Fruit fly (Drosophila melanogaster): ENCODE results near the gene Xport-A.

The Xport-A gene

dm6 chr3R:19880431-19880939 lies 34.7 kb downstream of the Xport-A start (continued):
- TF ChIP-seq Doc2 (GFP tag; IDR thresholded peaks at IDR 0.05) = no peak
- TF ChIP-seq row (GFP tag; IDR thresholded peaks at IDR 0.05) = peak; percentile 87
- 0 out of 2 replicates have a peak, but pooled peaks have one; percentile 33 for TF ChIP-seq E2f1 (GFP tag; IDR thresholded peaks at IDR 0.05)
- TF ChIP-seq CG9609 (GFP tag; optimal IDR thresholded peaks at IDR 0.05) = peak; percentile 20
- TF ChIP-seq pnt (GFP tag; optimal IDR thresholded peaks at IDR 0.05) = peak; percentile 1
- TF ChIP-seq ind (GFP tag; optimal IDR thresholded peaks at IDR 0.05) = peak; percentile 41
- peak; percentile 48; the same call in 1 of the 3 replicates for TF ChIP-seq Dbx (GFP tag; IDR thresholded peaks at IDR 0.05)
- peak; percentile 32 to 38 for TF ChIP-seq dpn (GFP tag; optimal IDR thresholded peaks at IDR 0.05)
- TF ChIP-seq pan (optimal IDR thresholded peaks at IDR 0.05) = no peak
- peak in 1 of 2 experiments; percentile 44 for TF ChIP-seq pan (GFP tag; optimal IDR thresholded peaks at IDR 0.05 in 1 of 2, IDR thresholded peaks at IDR 0.05 in 1 of 2)
- no peak for TF ChIP-seq CG8281 (tag; optimal IDR thresholded peaks at IDR 0.05)
- no peak for TF ChIP-seq CG14965 (GFP tag; optimal IDR thresholded peaks at IDR 0.05; ENCODE audit: borderline replicate concordance)
- no peak for TF ChIP-seq slou (GFP tag; optimal IDR thresholded peaks at IDR 0.05)
- no peak for TF ChIP-seq yki (optimal IDR thresholded peaks at IDR 0.05)
- no peak for TF ChIP-seq ap (GFP tag; IDR thresholded peaks at IDR 0.05)
- no peak for TF ChIP-seq bowl (GFP tag; IDR thresholded peaks at IDR 0.05)
- TF ChIP-seq nerfin-2 (GFP tag; IDR thresholded peaks at IDR 0.05; ENCODE audit: partially characterized antibody) = no peak
- TF ChIP-seq Nf-YB (GFP tag; optimal IDR thresholded peaks at IDR 0.05) = peak; percentile 38
- TF ChIP-seq fd102C (GFP tag; optimal IDR thresholded peaks at IDR 0.05) = no peak
- TF ChIP-seq Dp (GFP tag; optimal IDR thresholded peaks at IDR 0.05) = no peak
- peak; percentile 56 for TF ChIP-seq CG6813 (GFP tag; optimal IDR thresholded peaks at IDR 0.05)
- peak; percentile 44 for TF ChIP-seq exex (tag; optimal IDR thresholded peaks at IDR 0.05)
- no peak for TF ChIP-seq insv (GFP tag; optimal IDR thresholded peaks at IDR 0.05)
- TF ChIP-seq CG12942 (GFP tag; optimal IDR thresholded peaks at IDR 0.05) = no peak
- no peak for TF ChIP-seq Taf1 (GFP tag; IDR thresholded peaks at IDR 0.05)
- TF ChIP-seq CG3726 (GFP tag; IDR thresholded peaks at IDR 0.05) = no peak
- peak; percentile 28 for TF ChIP-seq CG14710 (tag; optimal IDR thresholded peaks at IDR 0.05)
- peak; percentile 58 for TF ChIP-seq Side (GFP tag; optimal IDR thresholded peaks at IDR 0.05)
- TF ChIP-seq CG11398 (GFP tag; optimal IDR thresholded peaks at IDR 0.05) = no peak
- peak in 1 of 2 experiments; percentile 71 for TF ChIP-seq Eip74EF (GFP tag; optimal IDR thresholded peaks at IDR 0.05)
- TF ChIP-seq CG33213 (GFP tag; optimal IDR thresholded peaks at IDR 0.05) = no peak
- TF ChIP-seq run (tag; optimal IDR thresholded peaks at IDR 0.05) = peak; percentile 20
- peak; percentile 21 for TF ChIP-seq tin (GFP tag; optimal IDR thresholded peaks at IDR 0.05)
- peak; percentile 11 for TF ChIP-seq tx (GFP tag; optimal IDR thresholded peaks at IDR 0.05)
- peak; percentile 38 for TF ChIP-seq Ssrp (tag; optimal IDR thresholded peaks at IDR 0.05)
- TF ChIP-seq Aef1 (GFP tag; IDR thresholded peaks at IDR 0.05) = peak; percentile 63; the same call in 2 of the 3 replicates
- no peak for TF ChIP-seq prd (optimal IDR thresholded peaks at IDR 0.05)
- TF ChIP-seq prd (GFP tag; IDR thresholded peaks at IDR 0.05) = peak; percentile 20; the same call in 1 of the 3 replicates
- peak; percentile 44; the same call in 2 of the 3 replicates for TF ChIP-seq CG14050 (GFP tag; IDR thresholded peaks at IDR 0.05)
- no peak for TF ChIP-seq HmgD (GFP tag; optimal IDR thresholded peaks at IDR 0.05)
- no peak for TF ChIP-seq Usf (GFP tag; optimal IDR thresholded peaks at IDR 0.05)
- TF ChIP-seq tna (GFP tag; IDR thresholded peaks at IDR 0.05; ENCODE audit: partially characterized antibody) = no peak
- no peak for TF ChIP-seq gsb (GFP tag; IDR thresholded peaks at IDR 0.05)
- TF ChIP-seq Med (GFP tag) = peak; percentile 88
- TF ChIP-seq PHDP (tag; optimal IDR thresholded peaks at IDR 0.05) = peak; percentile 59
- TF ChIP-seq bbx (GFP tag; IDR thresholded peaks at IDR 0.05; ENCODE audit: partially characterized antibody) = no peak
- no peak for TF ChIP-seq CG12071 (GFP tag; optimal IDR thresholded peaks at IDR 0.05)
- TF ChIP-seq Max (GFP tag; optimal IDR thresholded peaks at IDR 0.05) = no peak
- 0 out of 3 replicates have a peak, but pooled peaks have one; percentile 26 for TF ChIP-seq Optix (GFP tag; IDR thresholded peaks at IDR 0.05)
- TF ChIP-seq jumu (GFP tag; optimal IDR thresholded peaks at IDR 0.05) = peak; percentile 25
- no peak; the same call in 1 of the 2 replicates for TF ChIP-seq onecut (GFP tag; IDR thresholded peaks at IDR 0.05)

Data from whole organism, embryonic.